Worm (Caenorhabditis elegans): Measurements from ENCODE around the gene tbc-8.

The tbc-8 gene

DNA sequence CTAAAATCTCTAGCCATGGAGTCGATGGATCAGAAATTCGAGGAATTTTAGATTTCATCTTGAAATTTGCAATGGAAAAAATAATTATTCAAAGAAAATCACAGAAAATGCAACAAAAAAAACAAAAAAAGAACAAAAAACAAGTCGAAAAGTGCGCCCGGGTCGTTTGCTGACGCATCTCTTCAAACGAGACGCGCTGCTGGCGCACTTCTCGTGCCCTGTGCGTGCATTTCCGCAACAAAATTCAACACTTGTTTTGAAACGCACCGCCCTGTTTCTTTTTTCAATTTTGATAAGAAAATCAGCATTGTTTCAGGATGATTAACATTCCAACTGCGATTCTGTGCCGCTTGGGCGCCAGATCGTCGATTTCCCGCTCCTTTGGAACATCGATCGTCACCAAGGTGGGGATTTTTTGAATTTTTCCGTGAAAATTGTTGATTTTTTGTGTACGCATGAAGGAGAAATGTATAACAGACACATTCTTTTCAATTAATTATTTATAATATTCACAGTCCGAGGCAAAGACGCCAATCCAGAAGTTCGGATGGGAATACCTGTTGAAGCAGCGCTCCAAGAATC lies 30.7 kb upstream of the tbc-8 start, which contains the start of the genes jmjd-4 and mev-1 (continued):
- TF ChIP-seq ama-1 (optimal IDR thresholded peaks at IDR 0.05) (peak; percentile 79), ZK337.2 (GFP tag; IDR thresholded peaks at IDR 0.05) (no peak), lin-29 (GFP tag; IDR thresholded peaks at IDR 0.05) (peak; percentile 74), dmd-6 (GFP tag; IDR thresholded peaks at IDR 0.05) (peak; percentile 88), ceh-28 (tag; optimal IDR thresholded peaks at IDR 0.05) (no peak), cey-2 (tag; optimal IDR thresholded peaks at IDR 0.05; ENCODE audit: borderline replicate concordance, insufficient read depth) (no peak), madf-5 (GFP tag; IDR thresholded peaks at IDR 0.05) (no peak), Y5F2A.4 (GFP tag; optimal IDR thresholded peaks at IDR 0.05) (peak; percentile 24), mxl-3 (GFP tag; optimal IDR thresholded peaks at IDR 0.05) (peak; percentile 63), egl-27 (tag; optimal IDR thresholded peaks at IDR 0.05) (no peak), nhr-102 (tag; optimal IDR thresholded peaks at IDR 0.05) (peak; percentile 88), nhr-48 (tag; optimal IDR thresholded peaks at IDR 0.05) (peak; percentile 44), ZK546.5 (tag; optimal IDR thresholded peaks at IDR 0.05) (no peak), hlh-11 (tag; optimal IDR thresholded peaks at IDR 0.05) (peak; percentile 90), jun-1 (tag; optimal IDR thresholded peaks at IDR 0.05) (peak; percentile 35), unc-130 (GFP tag; optimal IDR thresholded peaks at IDR 0.05) (peak; percentile 35), nhr-76 (tag; optimal IDR thresholded peaks at IDR 0.05) (no peak), lir-3 (tag; optimal IDR thresholded peaks at IDR 0.05) (no peak), zfp-2 (tag; optimal IDR thresholded peaks at IDR 0.05) (no peak), ceh-82 (tag; optimal IDR thresholded peaks at IDR 0.05) (no peak), skn-1 (tag; optimal IDR thresholded peaks at IDR 0.05) (no peak), fos-1 (tag; optimal IDR thresholded peaks at IDR 0.05) (no peak), fkh-10 (GFP tag; optimal IDR thresholded peaks at IDR 0.05) (peak; percentile 40), F49E8.2 (tag; optimal IDR thresholded peaks at IDR 0.05; ENCODE audit: borderline replicate concordance) (peak; percentile 38), rbr-2 (tag; optimal IDR thresholded peaks at IDR 0.05) (peak; percentile 85), lin-38 (GFP tag; IDR thresholded peaks at IDR 0.05) (peak; percentile 91), ceh-44 (GFP tag; IDR thresholded peaks at IDR 0.05) (no peak), lin-1 (GFP tag; IDR thresholded peaks at IDR 0.05) (peak; percentile 72; the same call in 1 of the 2 replicates), unc-39 (tag; optimal IDR thresholded peaks at IDR 0.05) (no peak), dve-1 (tag; optimal IDR thresholded peaks at IDR 0.05; ENCODE audit: insufficient read depth) (peak; percentile 94), set-16 (GFP tag; IDR thresholded peaks at IDR 0.05) (peak; percentile 21; the same call in 1 of the 2 replicates), pqm-1 (tag; optimal IDR thresholded peaks at IDR 0.05) (no peak), nhr-28 (tag; optimal IDR thresholded peaks at IDR 0.05) (peak; percentile 47), dpl-1 (GFP tag; optimal IDR thresholded peaks at IDR 0.05) (peak; percentile 85), spr-3 (GFP tag; optimal IDR thresholded peaks at IDR 0.05) (peak; percentile 75)

DNA sequence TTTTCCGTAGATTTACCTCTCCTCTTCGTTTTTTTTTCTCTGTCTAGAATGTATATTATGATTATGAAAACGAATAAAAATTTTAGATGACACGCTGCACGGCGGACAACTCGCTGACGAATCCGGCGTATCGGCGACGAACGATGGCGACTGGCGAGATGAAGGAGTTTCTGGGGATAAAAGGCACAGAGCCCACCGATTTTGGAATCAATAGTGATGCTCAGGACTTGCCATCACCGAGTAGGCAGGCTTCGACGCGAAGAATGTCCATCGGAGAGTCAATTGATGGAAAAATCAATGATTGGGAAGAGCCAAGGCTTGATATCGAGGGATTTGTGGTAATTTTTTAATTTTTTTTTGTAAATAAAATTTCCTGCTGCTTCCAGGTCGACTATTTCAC lies 29.7 kb upstream of the tbc-8 start, which contains the start of gene ced-9:
TSS of gene ced-9 (plus strand) at position 87 of the 400 bp plus-strand sequence.
- TF ChIP-seq vab-7 (GFP tag; IDR thresholded peaks at IDR 0.05) = no peak
- peak; percentile 97 for TF ChIP-seq aha-1 (tag)

DNA sequence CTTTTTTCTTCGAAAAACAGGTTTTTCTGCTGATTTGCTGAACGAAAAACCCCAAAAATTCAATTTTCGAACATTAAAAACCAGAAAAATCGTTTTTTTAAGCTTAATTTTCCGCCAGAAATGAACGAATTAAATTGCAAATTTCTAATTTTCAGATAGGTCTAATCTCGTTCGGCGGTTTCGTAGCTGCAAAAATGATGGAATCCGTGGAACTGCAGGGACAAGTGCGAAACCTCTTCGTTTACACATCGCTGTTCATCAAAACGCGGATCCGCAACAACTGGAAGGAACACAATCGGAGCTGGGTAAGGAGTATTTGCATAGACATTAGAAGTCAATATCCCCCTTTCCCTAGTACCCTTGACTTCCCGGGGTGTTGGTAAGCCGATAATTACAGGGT lies 28.6 kb upstream of the tbc-8 start:
- TF ChIP-seq zfp-2 (tag; optimal IDR thresholded peaks at IDR 0.05) (no peak), unc-62 (GFP tag; optimal IDR thresholded peaks at IDR 0.05 in 1 of 2) (peak in 1 of 2 experiments; percentile 54), unc-62 (tag; optimal IDR thresholded peaks at IDR 0.05) (no peak), aly-2 (tag; optimal IDR thresholded peaks at IDR 0.05) (no peak), aha-1 (tag) (peak; percentile 96)

Data from whole organism, L4 larva.